Fruit fly (Drosophila melanogaster) whole organism, prepupa: Measurements from ENCODE around the gene CG33293.

Source experiments
- CG11902 ChIP-seq: fragments of 200-800 bp; sonication (Bioruptor generic); optimal IDR thresholded peaks from 3 replicates; lab custom pipeline; 2016; ENCODE audit warnings: missing biosample characterization, missing genetic modification characterization
- CG31627 ChIP-seq: fragments of 200-800 bp; sonication (Bioruptor generic); optimal IDR thresholded peaks from 3 replicates; lab custom pipeline; 2016; ENCODE audit warnings: missing biosample characterization, missing genetic modification characterization
- CG6808 ChIP-seq: fragments of 200-800 bp; sonication (Bioruptor generic); optimal IDR thresholded peaks from 3 replicates; lab custom pipeline; 2017; ENCODE audit warnings: missing biosample characterization, missing genetic modification characterization, mild to moderate bottlenecking, moderate library complexity, missing genetic modification reagents
- Hr39 ChIP-seq: fragments of 200-800 bp; sonication (Bioruptor generic); optimal IDR thresholded peaks from 2 replicates; lab custom pipeline; 2016; ENCODE audit warnings: missing biosample characterization, missing genetic modification characterization
- Hr4 ChIP-seq: fragments of 200-800 bp; sonication (Bioruptor generic); optimal IDR thresholded peaks from 3 replicates; lab custom pipeline; 2016; ENCODE audit warnings: missing biosample characterization, missing genetic modification characterization
- Met ChIP-seq: fragments of 200-800 bp; sonication (Bioruptor generic); optimal IDR thresholded peaks from 3 replicates; lab custom pipeline; 2016; ENCODE audit warnings: missing biosample characterization, missing genetic modification characterization
- acj6 ChIP-seq: fragments of 200-800 bp; sonication (Bioruptor generic); optimal IDR thresholded peaks from 3 replicates; lab custom pipeline; 2016; ENCODE audit warnings: missing biosample characterization, missing genetic modification characterization
- cyc ChIP-seq: fragments of 200-800 bp; sonication (Bioruptor generic); optimal IDR thresholded peaks from 3 replicates; lab custom pipeline; 2016; ENCODE audit warnings: missing biosample characterization, missing genetic modification characterization
- fd59A ChIP-seq: fragments of 200-800 bp; sonication (Bioruptor generic); optimal IDR thresholded peaks from 2 replicates; lab custom pipeline; 2017; ENCODE audit warnings: missing biosample characterization, mild to moderate bottlenecking, missing genetic modification characterization, missing genetic modification reagents
- fd85E ChIP-seq: fragments of 200-800 bp; sonication (Bioruptor generic); optimal IDR thresholded peaks from 3 replicates; lab custom pipeline; 2016; ENCODE audit warnings: missing biosample characterization, missing genetic modification characterization
- fkh ChIP-seq: fragments of 200-800 bp; sonication (Bioruptor generic); optimal IDR thresholded peaks from 3 replicates; lab custom pipeline; 2017; ENCODE audit warnings: missing biosample characterization, mild to moderate bottlenecking, missing genetic modification characterization, moderate library complexity
- lz ChIP-seq: fragments of 200-800 bp; sonication (Bioruptor generic); optimal IDR thresholded peaks from 3 replicates; lab custom pipeline; 2016; ENCODE audit warnings: missing biosample characterization, missing genetic modification characterization
- salr ChIP-seq, 2 experiments: fragments of 200-800 bp; sonication (Bioruptor generic); optimal IDR thresholded peaks; 3 replicates each; lab custom pipeline; 2016 to 2018; ENCODE audit warnings: missing biosample characterization in 2 of 2, missing genetic modification characterization in 2 of 2, mild to moderate bottlenecking in 1 of 2

DNA sequence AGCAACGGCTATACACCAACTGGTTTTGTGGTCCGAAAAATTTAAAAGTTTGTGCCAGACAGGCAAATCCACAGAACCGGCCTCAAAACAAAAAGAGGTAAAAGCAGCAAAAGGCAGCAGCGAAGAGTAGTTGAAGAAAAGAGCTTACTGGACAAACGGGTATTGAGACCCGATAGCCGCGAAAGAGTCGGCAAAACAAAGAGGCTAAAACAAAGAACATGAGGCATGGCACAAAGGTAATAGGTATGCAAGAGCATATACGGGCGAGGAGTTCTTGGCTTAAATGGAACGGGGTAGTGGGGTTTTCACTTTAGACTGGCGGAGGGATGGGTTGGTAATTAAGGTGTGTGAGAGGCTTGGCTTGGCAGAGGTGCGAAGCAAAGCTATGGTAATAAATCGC is 40.6 kb upstream of the CG33293 start:
- TF ChIP-seq fkh (GFP tag; lab: Kevin White, UChicago) (no peak), Hr39 (GFP tag; lab: Kevin White, UChicago) (peak; percentile 1), lz (GFP tag; lab: Kevin White, UChicago) (peak; percentile 26), fd59A (GFP tag; lab: Kevin White, UChicago) (no peak), CG6808 (GFP tag; lab: Kevin White, UChicago) (peak; percentile 36), salr (GFP tag; optimal IDR thresholded peaks at IDR 0.05; lab: Kevin White, UChicago) (peak in 1 of 2 experiments; percentile 18), CG31627 (GFP tag; lab: Kevin White, UChicago) (peak; percentile 32), fd85E (no peak), acj6 (GFP tag; lab: Kevin White, UChicago) (no peak), cyc (GFP tag; lab: Kevin White, UChicago) (no peak), Met (GFP tag; lab: Kevin White, UChicago) (peak; percentile 30), Hr4 (GFP tag; lab: Kevin White, UChicago) (no peak), CG11902 (GFP tag; lab: Kevin White, UChicago) (no peak)
